Worm (Caenorhabditis elegans): ENCODE data around the gene mrpl-2.

mrpl-2 gene

DNA sequence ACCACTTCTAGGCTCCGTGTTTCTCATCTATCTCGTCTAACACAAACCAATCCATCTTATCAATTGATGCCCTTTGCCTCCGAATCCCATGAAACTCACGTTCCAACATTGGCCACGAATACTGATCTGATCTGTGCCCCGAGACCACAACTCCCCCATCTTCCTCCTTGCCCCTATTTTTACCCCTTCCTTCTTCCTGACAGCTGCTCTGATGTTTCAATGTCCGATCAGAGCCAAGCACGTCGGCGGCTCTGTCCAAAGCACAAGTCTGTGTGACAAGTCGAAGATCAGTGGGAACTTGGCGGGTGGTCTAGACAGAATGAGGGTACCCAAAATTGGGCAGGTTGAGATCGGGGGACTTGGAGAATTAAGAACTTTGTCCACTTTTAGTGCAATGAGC is 26.7 kb upstream of the mrpl-2 start:
- TF ChIP-seq hlh-15 (tag; optimal IDR thresholded peaks at IDR 0.05), result no peak
- TF ChIP-seq ceh-45 (GFP tag; IDR thresholded peaks at IDR 0.05), result no peak
- TF ChIP-seq K02D7.2 (tag; optimal IDR thresholded peaks at IDR 0.05), result no peak
- TF ChIP-seq C38D4.7 (GFP tag; optimal IDR thresholded peaks at IDR 0.05), result no peak
- TF ChIP-seq pha-2 (tag; optimal IDR thresholded peaks at IDR 0.05), result no peak
- no peak for TF ChIP-seq ama-1 (optimal IDR thresholded peaks at IDR 0.05)
- TF ChIP-seq ztf-16 (tag; optimal IDR thresholded peaks at IDR 0.05), result no peak
- no peak for TF ChIP-seq ceh-48 (tag; optimal IDR thresholded peaks at IDR 0.05)
- TF ChIP-seq K09A11.1 (tag; optimal IDR thresholded peaks at IDR 0.05; ENCODE audit: insufficient read depth), result no peak
- no peak for TF ChIP-seq ahr-1 (tag; optimal IDR thresholded peaks at IDR 0.05)
- no peak for TF ChIP-seq pax-1 (tag; optimal IDR thresholded peaks at IDR 0.05)
- no peak for TF ChIP-seq Y22D7AL.16 (tag; optimal IDR thresholded peaks at IDR 0.05)
- no peak for TF ChIP-seq C08G9.2 (tag; optimal IDR thresholded peaks at IDR 0.05)
- no peak for TF ChIP-seq nhr-11 (tag; optimal IDR thresholded peaks at IDR 0.05)
- no peak for TF ChIP-seq lim-6 (tag; optimal IDR thresholded peaks at IDR 0.05)
- no peak for TF ChIP-seq ceh-14 (tag; optimal IDR thresholded peaks at IDR 0.05)
- no peak for TF ChIP-seq hlh-8 (tag; optimal IDR thresholded peaks at IDR 0.05)
- no peak for TF ChIP-seq hlh-6 (tag; optimal IDR thresholded peaks at IDR 0.05)

DNA sequence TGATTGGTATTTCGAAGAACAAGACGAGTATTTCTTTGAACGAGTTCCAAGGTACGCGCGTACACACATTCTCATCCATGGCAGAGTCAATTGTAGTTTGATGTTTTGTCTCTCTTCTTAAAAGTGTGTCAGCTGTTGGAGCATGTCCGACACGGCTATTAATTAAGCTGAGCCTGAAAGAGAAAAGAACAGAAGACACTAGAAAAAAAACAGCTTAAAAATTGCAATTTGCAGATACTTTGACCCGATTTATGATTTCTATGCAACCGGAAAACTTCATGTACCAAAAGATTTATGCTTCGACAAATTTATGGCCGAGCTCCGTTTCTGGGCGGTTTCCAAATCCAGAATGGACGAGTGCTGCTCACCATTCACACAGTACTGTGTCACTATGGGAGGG is 23.5 kb upstream of the mrpl-2 start:
- TF ChIP-seq elt-4 (tag; optimal IDR thresholded peaks at IDR 0.05) (no peak), sox-4 (tag; optimal IDR thresholded peaks at IDR 0.05) (no peak), pha-2 (tag; optimal IDR thresholded peaks at IDR 0.05) (no peak), pag-3 (tag; optimal IDR thresholded peaks at IDR 0.05; ENCODE audit: borderline replicate concordance) (no peak), ref-2 (tag; optimal IDR thresholded peaks at IDR 0.05) (no peak), hlh-6 (tag; optimal IDR thresholded peaks at IDR 0.05) (no peak), fkh-10 (GFP tag; optimal IDR thresholded peaks at IDR 0.05) (no peak), ztf-16 (tag; optimal IDR thresholded peaks at IDR 0.05) (no peak), ceh-18 (tag; optimal IDR thresholded peaks at IDR 0.05) (no peak), lim-6 (tag; optimal IDR thresholded peaks at IDR 0.05) (no peak), K09A11.1 (tag; optimal IDR thresholded peaks at IDR 0.05; ENCODE audit: insufficient read depth) (no peak), sdc-2 (tag; optimal IDR thresholded peaks at IDR 0.05) (no peak), syd-9 (tag; optimal IDR thresholded peaks at IDR 0.05) (no peak), unc-86 (tag; optimal IDR thresholded peaks at IDR 0.05) (no peak), ama-1 (optimal IDR thresholded peaks at IDR 0.05) (no peak), ceh-22 (tag; optimal IDR thresholded peaks at IDR 0.05) (no peak), dve-1 (tag; optimal IDR thresholded peaks at IDR 0.05) (no peak), pha-4 (tag; optimal IDR thresholded peaks at IDR 0.05) (no peak), C08G9.2 (tag; optimal IDR thresholded peaks at IDR 0.05) (no peak)

DNA sequence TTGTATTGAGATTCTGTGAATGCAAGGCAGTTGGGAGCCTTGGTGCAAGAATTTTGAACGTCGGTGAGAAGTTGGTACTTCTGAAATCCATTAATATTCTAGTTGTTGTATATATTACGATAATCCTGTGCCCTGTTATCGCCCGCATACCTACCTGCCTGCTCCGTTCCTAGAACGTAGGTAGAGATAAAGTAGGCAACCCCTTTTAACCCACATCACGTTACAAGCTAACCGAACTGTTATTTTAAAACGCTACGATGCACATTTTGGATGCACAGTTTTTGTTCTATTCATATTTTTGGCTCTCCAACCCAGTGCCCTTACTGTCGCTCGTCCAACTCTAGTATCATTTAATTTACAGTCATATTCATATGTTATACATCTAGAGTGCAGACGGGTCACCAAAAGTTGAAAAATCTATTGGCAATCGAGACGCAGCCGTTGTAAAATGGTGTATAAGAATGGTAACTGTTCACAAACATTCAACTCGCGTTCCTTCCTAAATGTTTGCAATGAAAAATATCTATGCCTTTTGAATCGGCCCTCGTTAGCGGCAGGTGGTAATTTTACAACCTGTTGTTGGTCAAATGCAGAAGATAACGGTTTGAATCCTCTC is 18.6 kb upstream of the mrpl-2 start:
- no peak for TF ChIP-seq hlh-8 (tag; optimal IDR thresholded peaks at IDR 0.05)
- no peak for TF ChIP-seq hlh-13 (GFP tag; optimal IDR thresholded peaks at IDR 0.05)
- no peak for TF ChIP-seq ceh-45 (GFP tag; IDR thresholded peaks at IDR 0.05)
- no peak for TF ChIP-seq ceh-6 (GFP tag; optimal IDR thresholded peaks at IDR 0.05)
- no peak for TF ChIP-seq hlh-6 (tag; optimal IDR thresholded peaks at IDR 0.05)
- TF ChIP-seq mec-3 (tag; optimal IDR thresholded peaks at IDR 0.05; ENCODE audit: borderline replicate concordance), result no peak
- TF ChIP-seq sox-2 (GFP tag; IDR thresholded peaks at IDR 0.05), result no peak
- TF ChIP-seq sdc-2 (tag; optimal IDR thresholded peaks at IDR 0.05), result no peak
- no peak for TF ChIP-seq unc-55 (GFP tag; optimal IDR thresholded peaks at IDR 0.05)
- no peak for TF ChIP-seq ceh-24 (tag; optimal IDR thresholded peaks at IDR 0.05)
- no peak for TF ChIP-seq ztf-16 (tag; optimal IDR thresholded peaks at IDR 0.05)
- TF ChIP-seq pqm-1 (tag; optimal IDR thresholded peaks at IDR 0.05), result no peak
- no peak for TF ChIP-seq fax-1 (tag; optimal IDR thresholded peaks at IDR 0.05)
